Worm (Caenorhabditis elegans) whole organism, late embryonic: ENCODE measurements around the gene pho-7.

Experiments
- ama-1 ChIP-seq: fragments of 150-350 bp; optimal IDR thresholded peaks from 2 replicates; lab custom pipeline; 2014
- elt-2 ChIP-seq: sonication (generic microtip); optimal IDR thresholded peaks from 2 replicates; lab custom pipeline; 2016; ENCODE audit warnings: missing genetic modification reagents, missing genetic modification characterization, missing compliant biosample characterization
- elt-4 ChIP-seq: sonication (generic microtip); optimal IDR thresholded peaks from 2 replicates; lab custom pipeline; 2016; ENCODE audit warnings: missing genetic modification characterization, missing compliant biosample characterization
- ets-4 ChIP-seq: sonication (generic microtip); optimal IDR thresholded peaks from 2 replicates; lab custom pipeline; 2016; ENCODE audit warnings: missing genetic modification characterization, missing compliant biosample characterization
- eyg-1 ChIP-seq: sonication (generic microtip); optimal IDR thresholded peaks from 2 replicates; lab custom pipeline; 2016; ENCODE audit warnings: missing genotype, missing genetic modification characterization, missing compliant biosample characterization
- fkh-10 ChIP-seq: fragments of 150-350 bp; optimal IDR thresholded peaks from 2 replicates; lab custom pipeline; 2014; ENCODE audit warnings: missing biosample characterization, missing genetic modification reagents, missing genetic modification characterization
- hlh-6 ChIP-seq: sonication (generic microtip); optimal IDR thresholded peaks from 2 replicates; lab custom pipeline; 2016; ENCODE audit warnings: missing genotype, missing genetic modification characterization, missing compliant biosample characterization
- odd-2 ChIP-seq: sonication (generic microtip); optimal IDR thresholded peaks from 2 replicates; lab custom pipeline; 2017; ENCODE audit warnings: antibody characterized with exemption, mild to moderate bottlenecking, missing genetic modification characterization, missing compliant biosample characterization
- sox-4 ChIP-seq: sonication (generic microtip); optimal IDR thresholded peaks from 2 replicates; lab custom pipeline; 2017; ENCODE audit warnings: mild to moderate bottlenecking, missing genetic modification characterization, inconsistent platforms, missing compliant biosample characterization
- syd-9 ChIP-seq: sonication (generic microtip); optimal IDR thresholded peaks from 2 replicates; lab custom pipeline; 2016; ENCODE audit warnings: mild to moderate bottlenecking, missing genetic modification characterization, moderate library complexity, missing compliant biosample characterization
- unc-42 ChIP-seq: sonication (generic microtip); optimal IDR thresholded peaks from 2 replicates; lab custom pipeline; 2016; ENCODE audit warnings: missing genotype, missing genetic modification characterization, missing compliant biosample characterization
- zip-5 ChIP-seq: sonication (generic microtip); optimal IDR thresholded peaks from 2 replicates; lab custom pipeline; 2016; ENCODE audit warnings: missing genetic modification characterization, missing compliant biosample characterization
- ztf-16 ChIP-seq: sonication (generic microtip); optimal IDR thresholded peaks from 2 replicates; lab custom pipeline; 2017; ENCODE audit warnings: missing genetic modification characterization, missing compliant biosample characterization

ce11 chrX:10902723-10903322 lies 38.3 kb downstream of the pho-7 start, which contains the start of gene acbp-3:
- TF ChIP-seq unc-42 (tag; lab: Kevin White, UChicago) (no peak), syd-9 (tag; lab: Kevin White, UChicago) (no peak), elt-2 (tag; lab: Kevin White, UChicago) (no peak), eyg-1 (tag; lab: Kevin White, UChicago) (no peak), fkh-10 (GFP tag; lab: Kevin White, UChicago) (no peak), ets-4 (no peak), hlh-6 (tag; lab: Kevin White, UChicago) (no peak), zip-5 (tag; lab: Kevin White, UChicago) (no peak), ztf-16 (tag; lab: Kevin White, UChicago) (no peak), odd-2 (no peak), sox-4 (no peak), ama-1 (lab: Kevin White, UChicago) (no peak), elt-4 (no peak)
